Worm (Caenorhabditis elegans): Measurements from ENCODE around the gene C04G6.13.

DNA sequence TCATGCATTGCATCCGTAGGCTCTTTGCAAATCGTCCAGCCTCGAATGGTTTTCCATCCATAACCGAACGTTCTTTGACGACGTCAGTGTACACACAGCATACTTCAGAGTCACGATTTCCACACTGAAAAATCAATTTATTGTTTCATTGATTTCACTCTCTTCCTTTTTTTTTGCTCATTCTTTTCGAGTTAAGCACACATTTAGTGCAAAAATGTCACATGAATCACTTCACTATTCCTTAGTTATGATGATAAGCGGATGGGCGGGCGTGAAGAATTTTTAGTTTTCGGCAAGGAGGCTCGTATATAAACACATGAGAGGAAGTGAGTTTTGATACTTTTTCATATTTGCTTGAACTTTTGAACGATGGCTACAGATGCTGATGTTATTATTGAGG, 8.6 kb upstream of the C04G6.13 start, which contains the start of gene txt-9:
- TF ChIP-seq aha-1 (tag; optimal IDR thresholded peaks at IDR 0.05) (no peak), nhr-76 (tag; optimal IDR thresholded peaks at IDR 0.05) (no peak), mdl-1 (tag; optimal IDR thresholded peaks at IDR 0.05) (no peak), nhr-28 (tag; optimal IDR thresholded peaks at IDR 0.05) (no peak), blmp-1 (tag; optimal IDR thresholded peaks at IDR 0.05) (no peak), ces-1 (GFP tag; optimal IDR thresholded peaks at IDR 0.05) (no peak), sup-37 (GFP tag; optimal IDR thresholded peaks at IDR 0.05) (no peak), nhr-12 (tag; optimal IDR thresholded peaks at IDR 0.05) (no peak), mab-9 (GFP tag; IDR thresholded peaks at IDR 0.05) (no peak), snpc-4 (tag; optimal IDR thresholded peaks at IDR 0.05) (no peak), fos-1 (tag; optimal IDR thresholded peaks at IDR 0.05) (no peak), egl-27 (tag; optimal IDR thresholded peaks at IDR 0.05) (no peak), zip-4 (GFP tag; optimal IDR thresholded peaks at IDR 0.05) (no peak), aly-2 (tag; optimal IDR thresholded peaks at IDR 0.05) (no peak)
